Worm (Caenorhabditis elegans): ENCODE results near the gene srr-10.

DNA sequence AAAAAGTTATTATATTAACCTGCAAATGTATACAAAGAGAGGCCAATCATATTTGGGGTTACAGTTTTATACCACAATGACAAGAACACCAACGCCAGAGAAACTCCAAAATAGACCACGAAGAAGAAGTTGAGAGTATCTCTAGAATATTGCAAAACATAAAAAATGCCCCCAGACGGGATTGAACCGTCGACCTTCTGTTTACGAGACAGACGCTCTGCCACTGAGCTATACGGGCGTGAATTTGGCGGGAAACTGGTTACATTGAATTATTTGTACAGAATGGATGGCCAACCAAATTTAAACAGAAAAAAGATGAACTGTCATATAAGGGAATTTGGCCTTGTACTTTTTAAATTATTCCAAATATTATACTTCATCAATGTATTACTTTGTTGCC is 4.9 kb upstream of the srr-10 start:
- TF ChIP-seq lin-39 (tag; optimal IDR thresholded peaks at IDR 0.05) (no peak), rbr-2 (tag; optimal IDR thresholded peaks at IDR 0.05) (peak; percentile 56), nhr-42 (GFP tag; IDR thresholded peaks at IDR 0.05) (no peak), skn-1 (tag; optimal IDR thresholded peaks at IDR 0.05) (no peak), hmg-1.1 (GFP tag; IDR thresholded peaks at IDR 0.05) (0 out of 2 replicates have a peak, but pooled peaks have one; percentile 45), madf-5 (GFP tag; IDR thresholded peaks at IDR 0.05) (no peak), arid-1 (GFP tag; conservative IDR thresholded peaks at IDR 0.05) (0 out of 2 replicates have a peak, but pooled peaks have one; percentile 61), snpc-4 (tag; optimal IDR thresholded peaks at IDR 0.05) (no peak), Y5F2A.4 (GFP tag; optimal IDR thresholded peaks at IDR 0.05) (peak; percentile 52), dmd-8 (GFP tag; IDR thresholded peaks at IDR 0.05) (0 out of 2 replicates have a peak, but pooled peaks have one; percentile 10), ztf-11 (tag; optimal IDR thresholded peaks at IDR 0.05) (no peak), fos-1 (tag; optimal IDR thresholded peaks at IDR 0.05) (no peak), pha-4 (GFP tag; IDR thresholded peaks at IDR 0.05) (peak; percentile 25; the same call in 1 of the 2 replicates), pha-4 (tag; optimal IDR thresholded peaks at IDR 0.05) (no peak)
